Fruit fly (Drosophila melanogaster) whole organism, embryonic: ENCODE results near the gene CG15023.

Experiments
- B-H2 ChIP-seq: fragments of 200-800 bp; sonication (Bioruptor generic); optimal IDR thresholded peaks from 2 replicates; lab custom pipeline; 2018; ENCODE audit warnings: missing biosample characterization, mild to moderate bottlenecking, missing genetic modification characterization
- CG1024 ChIP-seq: fragments of 200-800 bp; sonication (Bioruptor generic); IDR thresholded peaks from 2 replicates; pipeline ENCODE4 v1.3.6; 2022; ENCODE audit warnings: missing biosample characterization, missing genetic modification characterization
- CG10274 ChIP-seq: fragments of 200-800 bp; sonication (Bioruptor generic); optimal IDR thresholded peaks from 3 replicates; lab custom pipeline; 2017; ENCODE audit warnings: missing biosample characterization, mild to moderate bottlenecking, missing genetic modification characterization
- CG10543 ChIP-seq: fragments of 200-800 bp; sonication (Bioruptor generic); optimal IDR thresholded peaks from 3 replicates; lab custom pipeline; 2017; ENCODE audit warnings: missing biosample characterization, mild to moderate bottlenecking, missing genetic modification characterization, moderate library complexity
- CG11085 ChIP-seq: fragments of 200-800 bp; sonication (Bioruptor generic); IDR thresholded peaks from 2 replicates; pipeline ENCODE4 v1.3.6; 2022; ENCODE audit warnings: missing biosample characterization, missing genetic modification characterization
- CG12155 ChIP-seq: fragments of 200-800 bp; sonication (Bioruptor generic); optimal IDR thresholded peaks from 3 replicates; lab custom pipeline; 2016; ENCODE audit warnings: missing biosample characterization, missing genetic modification characterization
- CG12659 ChIP-seq: fragments of 200-800 bp; sonication (Bioruptor generic); optimal IDR thresholded peaks from 3 replicates; lab custom pipeline; 2017; ENCODE audit warnings: mild to moderate bottlenecking, missing biosample characterization, missing genetic modification reagents, missing genetic modification characterization
- CG13296 ChIP-seq: fragments of 200-800 bp; sonication (Bioruptor generic); optimal IDR thresholded peaks from 3 replicates; lab custom pipeline; 2018; ENCODE audit warnings: missing biosample characterization, mild to moderate bottlenecking, missing genetic modification characterization
- CG13624 ChIP-seq: fragments of 200-800 bp; sonication (Bioruptor generic); optimal IDR thresholded peaks from 2 replicates; lab custom pipeline; 2016; ENCODE audit warnings: missing biosample characterization, missing genetic modification characterization
- CG15011 ChIP-seq: fragments of 200-800 bp; sonication (Bioruptor generic); optimal IDR thresholded peaks from 3 replicates; lab custom pipeline; 2018; ENCODE audit warnings: missing biosample characterization, mild to moderate bottlenecking, missing genetic modification characterization
- CG17328 ChIP-seq: fragments of 200-800 bp; sonication (Bioruptor generic); IDR thresholded peaks from 2 replicates; pipeline ENCODE4 v1.3.6; 2022; ENCODE audit warnings: missing biosample characterization, missing genetic modification characterization
- CG18011 ChIP-seq: fragments of 200-800 bp; sonication (Bioruptor generic); optimal IDR thresholded peaks from 2 replicates; lab custom pipeline; 2017; ENCODE audit warnings: missing biosample characterization, missing genetic modification characterization, mild to moderate bottlenecking, moderate library complexity, missing genotype
- CG2129 ChIP-seq: fragments of 200-800 bp; sonication (Bioruptor generic); IDR thresholded peaks from 2 replicates; pipeline ENCODE4 v1.3.6; 2022; ENCODE audit warnings: missing biosample characterization, missing genetic modification characterization; ENCODE audit not compliant: partially characterized antibody
- CG30020 ChIP-seq: fragments of 200-800 bp; optimal IDR thresholded peaks from 2 replicates; lab custom pipeline; 2019; ENCODE audit warnings: missing biosample characterization, mild to moderate bottlenecking, missing genetic modification characterization, moderate library complexity
- CG30431 ChIP-seq: fragments of 200-800 bp; sonication (Bioruptor generic); optimal IDR thresholded peaks from 2 replicates; lab custom pipeline; 2017; ENCODE audit warnings: missing biosample characterization, missing genetic modification characterization
- CG4424 ChIP-seq: fragments of 200-800 bp; sonication (Bioruptor generic); optimal IDR thresholded peaks from 3 replicates; lab custom pipeline; 2016; ENCODE audit warnings: missing biosample characterization, missing genetic modification characterization
- CG6689 ChIP-seq: fragments of 200-800 bp; sonication (Bioruptor generic); IDR thresholded peaks from 2 replicates; pipeline ENCODE4 v1.3.6; 2022; ENCODE audit warnings: missing biosample characterization, missing genetic modification characterization
- CG6854 ChIP-seq: fragments of 200-800 bp; sonication (Bioruptor generic); optimal IDR thresholded peaks from 3 replicates; lab custom pipeline; 2017; ENCODE audit warnings: missing biosample characterization, mild to moderate bottlenecking, missing genetic modification characterization
- CG7357 ChIP-seq: fragments of 200-800 bp; sonication (Bioruptor generic); IDR thresholded peaks from 3 replicates; pipeline ENCODE4 v1.3.6; 2022; ENCODE audit warnings: missing biosample characterization, missing genetic modification characterization
- CG9727 ChIP-seq: fragments of 200-800 bp; sonication (Bioruptor generic); optimal IDR thresholded peaks from 3 replicates; lab custom pipeline; 2017; ENCODE audit warnings: missing biosample characterization, mild to moderate bottlenecking, missing genetic modification characterization
- CG9797 ChIP-seq: fragments of 200-800 bp; sonication (Bioruptor generic); optimal IDR thresholded peaks from 3 replicates; lab custom pipeline; 2018; ENCODE audit warnings: missing biosample characterization, mild to moderate bottlenecking, missing genetic modification characterization
- CG9817 ChIP-seq: fragments of 200-800 bp; sonication (Bioruptor generic); optimal IDR thresholded peaks from 2 replicates; lab custom pipeline; 2018; ENCODE audit warnings: missing biosample characterization, mild to moderate bottlenecking, missing genetic modification characterization, moderate library complexity
- CG9932 ChIP-seq: fragments of 200-800 bp; sonication (Bioruptor generic); IDR thresholded peaks from 2 replicates; pipeline ENCODE4 v1.3.6; 2022; ENCODE audit warnings: missing biosample characterization, missing genetic modification characterization
- Dll ChIP-seq: fragments of 200-800 bp; sonication (Bioruptor generic); IDR thresholded peaks from 4 replicates; pipeline ENCODE4 v1.3.6; 2022; ENCODE audit warnings: missing biosample characterization, missing genetic modification characterization; ENCODE audit not compliant: partially characterized antibody
- Dp ChIP-seq: fragments of 200-800 bp; sonication (Bioruptor generic); optimal IDR thresholded peaks from 2 replicates; lab custom pipeline; 2018; ENCODE audit warnings: missing biosample characterization, mild to moderate bottlenecking, missing genetic modification characterization, moderate library complexity
- HLHmδ ChIP-seq: fragments of 200-800 bp; sonication (Bioruptor generic); optimal IDR thresholded peaks from 2 replicates; lab custom pipeline; 2018; ENCODE audit warnings: missing biosample characterization, mild to moderate bottlenecking, missing genetic modification characterization, moderate library complexity
- Hand ChIP-seq: fragments of 200-800 bp; sonication (Bioruptor generic); optimal IDR thresholded peaks from 2 replicates; lab custom pipeline; 2017; ENCODE audit warnings: mild to moderate bottlenecking, missing biosample characterization, missing genetic modification reagents, missing genetic modification characterization
- Lpt ChIP-seq: fragments of >200 bp; optimal IDR thresholded peaks from 2 replicates; lab custom pipeline; 2018; ENCODE audit warnings: missing biosample characterization, missing genetic modification characterization
- Mrtf ChIP-seq: fragments of 200-800 bp; sonication (Bioruptor generic); IDR thresholded peaks from 3 replicates; pipeline ENCODE4 v1.3.6; 2022; ENCODE audit warnings: missing biosample characterization, missing genetic modification characterization
- NC2α ChIP-seq: fragments of 200-800 bp; sonication (Bioruptor generic); optimal IDR thresholded peaks from 2 replicates; lab custom pipeline; 2016; ENCODE audit warnings: missing biosample characterization, missing genetic modification characterization
- Oli ChIP-seq: fragments of 200-800 bp; sonication (Bioruptor generic); optimal IDR thresholded peaks from 2 replicates; lab custom pipeline; 2018; ENCODE audit warnings: missing biosample characterization, mild to moderate bottlenecking, missing genetic modification characterization, moderate library complexity
- Sox100B ChIP-seq: fragments of 200-800 bp; sonication (Bioruptor generic); optimal IDR thresholded peaks from 3 replicates; lab custom pipeline; 2018; ENCODE audit warnings: missing biosample characterization, mild to moderate bottlenecking, missing genetic modification characterization
- Xrp1 ChIP-seq: fragments of 200-800 bp; sonication (Bioruptor generic); IDR thresholded peaks from 2 replicates; pipeline ENCODE4 v1.3.6; 2022; ENCODE audit warnings: missing biosample characterization, missing genetic modification characterization
- abd-A ChIP-seq: fragments of 200-800 bp; sonication (Bioruptor generic); optimal IDR thresholded peaks from 3 replicates; lab custom pipeline; 2019; ENCODE audit warnings: missing biosample characterization, mild to moderate bottlenecking, missing genetic modification characterization, moderate library complexity
- cas ChIP-seq: fragments of 200-800 bp; sonication (Bioruptor generic); IDR thresholded peaks from 2 replicates; pipeline ENCODE4 v1.3.6; 2022; ENCODE audit warnings: missing biosample characterization, missing genetic modification characterization
- chn ChIP-seq: fragments of 200-800 bp; sonication (Bioruptor generic); optimal IDR thresholded peaks from 2 replicates; lab custom pipeline; 2016; ENCODE audit warnings: missing biosample characterization, missing genetic modification characterization
- cwo ChIP-seq: fragments of 200-800 bp; sonication (Bioruptor generic); optimal IDR thresholded peaks from 3 replicates; lab custom pipeline; 2017; ENCODE audit warnings: missing biosample characterization, missing genetic modification characterization, mild to moderate bottlenecking, moderate library complexity, missing genetic modification reagents
- ems ChIP-seq: fragments of 200-800 bp; sonication (Bioruptor generic); optimal IDR thresholded peaks from 3 replicates; lab custom pipeline; 2016; ENCODE audit warnings: missing biosample characterization, missing genetic modification characterization
- gem ChIP-seq: fragments of 200-800 bp; sonication (Bioruptor generic); optimal IDR thresholded peaks from 2 replicates; lab custom pipeline; 2019; ENCODE audit warnings: missing biosample characterization, mild to moderate bottlenecking, missing genetic modification characterization, moderate library complexity
- h ChIP-seq: fragments of >200 bp; optimal IDR thresholded peaks from 2 replicates; lab custom pipeline; 2017
- ken ChIP-seq: fragments of 200-800 bp; sonication (Bioruptor generic); IDR thresholded peaks from 3 replicates; pipeline ENCODE4 v1.3.6; 2022; ENCODE audit warnings: missing biosample characterization, missing genetic modification characterization
- nau ChIP-seq: fragments of 200-800 bp; sonication (Bioruptor generic); optimal IDR thresholded peaks from 3 replicates; lab custom pipeline; 2017; ENCODE audit warnings: missing biosample characterization, mild to moderate bottlenecking, missing genetic modification characterization, missing genetic modification reagents
- org-1 ChIP-seq: fragments of 200-800 bp; sonication (Bioruptor generic); optimal IDR thresholded peaks from 2 replicates; lab custom pipeline; 2017; ENCODE audit warnings: missing biosample characterization, missing genetic modification characterization
- pan ChIP-seq, 4 experiments: fragments of >200 bp in 3 of 4; fragments of 200-800 bp in 1 of 4; sonication (Bioruptor generic) in 1 of 4; optimal IDR thresholded peaks in 3 of 4; IDR thresholded peaks in 1 of 4; 2 replicates each; pipeline versions ENCODE4 v1.3.6 to Lab custom; 2017 to 2022; ENCODE audit warnings: missing biosample characterization in 2 of 4, missing genetic modification characterization in 2 of 4, mixed read lengths in 1 of 4
- sim ChIP-seq: fragments of 200-800 bp; sonication (Bioruptor generic); IDR thresholded peaks from 2 replicates; pipeline ENCODE4 v1.3.6; 2022; ENCODE audit warnings: missing biosample characterization, missing genetic modification characterization
- vfl ChIP-seq: fragments of 200-800 bp; sonication (Bioruptor generic); optimal IDR thresholded peaks from 2 replicates; lab custom pipeline; 2016; ENCODE audit warnings: missing biosample characterization, missing genetic modification characterization
- vnd ChIP-seq: fragments of 200-800 bp; sonication (Bioruptor generic); IDR thresholded peaks from 3 replicates; pipeline ENCODE4 v1.3.6; 2022; ENCODE audit warnings: missing biosample characterization, missing genetic modification characterization; ENCODE audit not compliant: partially characterized antibody
- wek ChIP-seq: fragments of 200-800 bp; sonication (Bioruptor generic); optimal IDR thresholded peaks from 3 replicates; lab custom pipeline; 2018; ENCODE audit warnings: missing biosample characterization, mild to moderate bottlenecking, missing genetic modification characterization, moderate library complexity

CG15023 gene

dm6 chr3L:4413800-4414446 is 47.4 kb downstream of the CG15023 start (continued):
- peak; percentile 47 for TF ChIP-seq wek (GFP tag; lab: Kevin White, UChicago)
- TF ChIP-seq chn, result no peak

dm6 chr3L:4412974-4413373 is 48.3 kb downstream of the CG15023 start:
- TF ChIP-seq CG9727 (GFP tag; lab: Kevin White, UChicago), result peak; percentile 27
- TF ChIP-seq CG15011, result no peak
- peak; percentile 60 for TF ChIP-seq gem (tag; lab: Kevin White, UChicago)
- peak; percentile 69; the same call in 2 of the 3 replicates for TF ChIP-seq Mrtf (GFP tag; lab: Robert Waterston, UW)
- TF ChIP-seq Dp (GFP tag; lab: Kevin White, UChicago), result no peak
- peak; percentile 45 for TF ChIP-seq Oli
- peak; percentile 4 for TF ChIP-seq CG12659 (GFP tag; lab: Kevin White, UChicago)
- peak; percentile 66 for TF ChIP-seq CG6689
- no peak for TF ChIP-seq CG10274 (GFP tag; lab: Kevin White, UChicago)
- TF ChIP-seq Sox100B (GFP tag; lab: Kevin White, UChicago), result no peak
- TF ChIP-seq cas (GFP tag; lab: Robert Waterston, UW), result no peak
- no peak for TF ChIP-seq NC2α (GFP tag; lab: Kevin White, UChicago)
- peak; percentile 15 for TF ChIP-seq CG13624
- TF ChIP-seq nau, result peak; percentile 27
- TF ChIP-seq CG30431 (GFP tag; lab: Kevin White, UChicago), result peak; percentile 29
- TF ChIP-seq CG18011 (GFP tag; lab: Kevin White, UChicago), result no peak
- peak; percentile 37 for TF ChIP-seq ems
- peak; percentile 47 for TF ChIP-seq CG10543 (GFP tag; lab: Kevin White, UChicago)
- TF ChIP-seq h (lab: Kevin White, UChicago), result no peak
- TF ChIP-seq CG11085 (GFP tag; lab: Robert Waterston, UW), result peak; percentile 61
- no peak for TF ChIP-seq Hand (GFP tag; lab: Kevin White, UChicago)
- TF ChIP-seq CG2129, result no peak
- no peak for TF ChIP-seq Dll (GFP tag; lab: Robert Waterston, UW)
- no peak for TF ChIP-seq vnd (GFP tag; lab: Robert Waterston, UW)
- TF ChIP-seq pan (optimal IDR thresholded peaks at IDR 0.05; lab: Kevin White, UChicago), result no peak
- peak in 1 of 2 experiments; percentile 84 for TF ChIP-seq pan (GFP tag; optimal IDR thresholded peaks at IDR 0.05 in 1 of 2, IDR thresholded peaks at IDR 0.05 in 1 of 2)
- no peak for TF ChIP-seq ken
- no peak for TF ChIP-seq vfl (GFP tag; lab: Kevin White, UChicago)
- no peak for TF ChIP-seq cwo
- peak; percentile 62; the same call in 1 of the 2 replicates for TF ChIP-seq Xrp1
- no peak for TF ChIP-seq CG13296
- peak; percentile 26 for TF ChIP-seq CG9817 (tag; lab: Kevin White, UChicago)
- no peak for TF ChIP-seq HLHmδ
- TF ChIP-seq B-H2 (GFP tag; lab: Kevin White, UChicago), result peak; percentile 3
- TF ChIP-seq Lpt, result no peak
- no peak for TF ChIP-seq abd-A (tag; lab: Kevin White, UChicago)
- no peak for TF ChIP-seq org-1 (GFP tag; lab: Kevin White, UChicago)
- no peak for TF ChIP-seq CG9797 (GFP tag; lab: Kevin White, UChicago)
- no peak for TF ChIP-seq CG1024 (GFP tag; lab: Robert Waterston, UW)
- TF ChIP-seq CG9932 (GFP tag; lab: Robert Waterston, UW), result peak; percentile 85
- peak; percentile 34 for TF ChIP-seq CG4424
- no peak for TF ChIP-seq CG6854 (GFP tag; lab: Kevin White, UChicago)
- TF ChIP-seq CG7357 (GFP tag; lab: Robert Waterston, UW), result peak; percentile 65
- TF ChIP-seq CG12155 (GFP tag; lab: Kevin White, UChicago), result peak; percentile 31
- no peak for TF ChIP-seq sim
- peak; percentile 69 for TF ChIP-seq CG17328
- TF ChIP-seq CG30020 (tag; lab: Kevin White, UChicago), result no peak
